Worm (Caenorhabditis elegans) whole organism, L2 larva: ENCODE results near the gene srh-100.

Experiments used
- ZK546.5 ChIP-seq: sonication (generic microtip); optimal IDR thresholded peaks from 2 replicates; lab custom pipeline; 2017; ENCODE audit warnings: missing biosample characterization, missing genetic modification characterization
- skn-1 ChIP-seq: sonication (generic microtip); optimal IDR thresholded peaks from 2 replicates; lab custom pipeline; 2017; ENCODE audit warnings: missing biosample characterization, missing genetic modification characterization
- unc-55 ChIP-seq: fragments of 150-350 bp; sonication (generic microtip); optimal IDR thresholded peaks from 3 replicates; lab custom pipeline; 2014; ENCODE audit warnings: missing biosample characterization, missing genetic modification reagents, missing genetic modification characterization

- TF ChIP-seq ZK546.5 (no peak), unc-55 (no peak), skn-1 (no peak)
Observed at ce11 chrII:3690646-3691045, 23.8 kb downstream of the srh-100 start, which contains the start of gene srx-101.
